Worm (Caenorhabditis elegans) whole organism, late embryonic: ENCODE data around the gene str-41.
"Not testable (repeated sequence)": the region's sequence is repeated elsewhere in the genome, so short reads cannot be mapped to it uniquely, and the experiment has no call there.

Experiments
- C08G9.2 ChIP-seq: sonication (generic microtip); optimal IDR thresholded peaks from 2 replicates; lab custom pipeline; 2016; ENCODE audit warnings: mild to moderate bottlenecking, missing genetic modification characterization, moderate library complexity, missing compliant biosample characterization
- C38D4.7 ChIP-seq: fragments of 200-800 bp; sonication (Bioruptor generic); optimal IDR thresholded peaks from 2 replicates; lab custom pipeline; 2018; ENCODE audit warnings: mild to moderate bottlenecking, missing genetic modification characterization, moderate library complexity, missing compliant biosample characterization
- F13H6.1 ChIP-seq: sonication (generic microtip); optimal IDR thresholded peaks from 2 replicates; lab custom pipeline; 2016; ENCODE audit warnings: missing genetic modification characterization, missing compliant biosample characterization
- K02D7.2 ChIP-seq: sonication (generic microtip); optimal IDR thresholded peaks from 2 replicates; lab custom pipeline; 2017; ENCODE audit warnings: mild to moderate bottlenecking, missing genetic modification characterization, missing compliant biosample characterization
- K09A11.1 ChIP-seq: sonication (generic microtip); optimal IDR thresholded peaks from 2 replicates; lab custom pipeline; 2017; ENCODE audit warnings: antibody characterized with exemption, mild to moderate bottlenecking, missing genetic modification characterization, missing compliant biosample characterization; ENCODE audit not compliant: insufficient read depth
- Y22D7AL.16 ChIP-seq: sonication (generic microtip); optimal IDR thresholded peaks from 2 replicates; lab custom pipeline; 2016; ENCODE audit warnings: missing genetic modification characterization, missing compliant biosample characterization
- ahr-1 ChIP-seq: sonication (generic microtip); optimal IDR thresholded peaks from 2 replicates; lab custom pipeline; 2016; ENCODE audit warnings: missing genetic modification characterization, missing compliant biosample characterization
- ama-1 ChIP-seq: fragments of 150-350 bp; optimal IDR thresholded peaks from 2 replicates; lab custom pipeline; 2014
- ceh-14 ChIP-seq: sonication (generic microtip); optimal IDR thresholded peaks from 2 replicates; lab custom pipeline; 2016; ENCODE audit warnings: missing genotype, missing genetic modification characterization, missing compliant biosample characterization
- ceh-18 ChIP-seq: sonication (generic microtip); optimal IDR thresholded peaks from 2 replicates; lab custom pipeline; 2016; ENCODE audit warnings: missing genetic modification characterization, missing compliant biosample characterization
- ceh-22 ChIP-seq: sonication (generic microtip); optimal IDR thresholded peaks from 2 replicates; lab custom pipeline; 2017; ENCODE audit warnings: missing biosample characterization, missing genetic modification characterization
- ceh-31 ChIP-seq: sonication (generic microtip); optimal IDR thresholded peaks from 2 replicates; lab custom pipeline; 2016; ENCODE audit warnings: missing genetic modification characterization, missing compliant biosample characterization
- ceh-34 ChIP-seq: sonication (generic microtip); optimal IDR thresholded peaks from 2 replicates; lab custom pipeline; 2016; ENCODE audit warnings: mild to moderate bottlenecking, missing genetic modification characterization, missing compliant biosample characterization
- ceh-45 ChIP-seq: fragments of 200-800 bp; sonication (Bioruptor generic); IDR thresholded peaks from 2 replicates; pipeline ENCODE4 v1.3.6; 2022; ENCODE audit warnings: missing genetic modification reagents, missing genetic modification characterization, missing compliant biosample characterization
- ceh-6 ChIP-seq: fragments of 200-800 bp; sonication (Bioruptor generic); optimal IDR thresholded peaks from 2 replicates; lab custom pipeline; 2018; ENCODE audit warnings: mild to moderate bottlenecking, missing genetic modification characterization, missing compliant biosample characterization
- ceh-9 ChIP-seq: sonication (generic microtip); optimal IDR thresholded peaks from 2 replicates; lab custom pipeline; 2016; ENCODE audit warnings: mild to moderate bottlenecking, missing genetic modification characterization, inconsistent platforms, missing compliant biosample characterization
- dmd-4 ChIP-seq: sonication (generic microtip); optimal IDR thresholded peaks from 2 replicates; lab custom pipeline; 2016; ENCODE audit warnings: borderline replicate concordance, missing genetic modification characterization, missing compliant biosample characterization
- dve-1 ChIP-seq: sonication (generic microtip); optimal IDR thresholded peaks from 2 replicates; lab custom pipeline; 2017; ENCODE audit warnings: antibody characterized with exemption, mild to moderate bottlenecking, missing genetic modification characterization, missing compliant biosample characterization
- elt-2 ChIP-seq: sonication (generic microtip); optimal IDR thresholded peaks from 2 replicates; lab custom pipeline; 2016; ENCODE audit warnings: missing genetic modification reagents, missing genetic modification characterization, missing compliant biosample characterization
- ets-4 ChIP-seq: sonication (generic microtip); optimal IDR thresholded peaks from 2 replicates; lab custom pipeline; 2016; ENCODE audit warnings: missing genetic modification characterization, missing compliant biosample characterization
- fkh-10 ChIP-seq: fragments of 150-350 bp; optimal IDR thresholded peaks from 2 replicates; lab custom pipeline; 2014; ENCODE audit warnings: missing biosample characterization, missing genetic modification reagents, missing genetic modification characterization
- gmeb-2 ChIP-seq: sonication (generic microtip); optimal IDR thresholded peaks from 2 replicates; lab custom pipeline; 2016; ENCODE audit warnings: missing genetic modification characterization, inconsistent platforms, missing compliant biosample characterization
- hlh-15 ChIP-seq: sonication (generic microtip); optimal IDR thresholded peaks from 2 replicates; lab custom pipeline; 2016; ENCODE audit warnings: missing genetic modification characterization, missing compliant biosample characterization
- hlh-6 ChIP-seq: sonication (generic microtip); optimal IDR thresholded peaks from 2 replicates; lab custom pipeline; 2016; ENCODE audit warnings: missing genotype, missing genetic modification characterization, missing compliant biosample characterization
- hlh-8 ChIP-seq: sonication (generic microtip); optimal IDR thresholded peaks from 2 replicates; lab custom pipeline; 2016; ENCODE audit warnings: missing genotype, missing genetic modification characterization, missing compliant biosample characterization
- nhr-232 ChIP-seq: sonication (generic microtip); optimal IDR thresholded peaks from 2 replicates; lab custom pipeline; 2016; ENCODE audit warnings: missing genetic modification characterization, missing compliant biosample characterization
- npax-4 ChIP-seq: sonication (generic microtip); optimal IDR thresholded peaks from 2 replicates; lab custom pipeline; 2016; ENCODE audit warnings: missing genetic modification characterization, missing compliant biosample characterization
- pax-1 ChIP-seq: fragments of 150-350 bp; optimal IDR thresholded peaks from 2 replicates; lab custom pipeline; 2014; ENCODE audit warnings: missing biosample characterization, missing genetic modification characterization
- pqm-1 ChIP-seq: sonication (generic microtip); optimal IDR thresholded peaks from 2 replicates; lab custom pipeline; 2016; ENCODE audit warnings: missing genetic modification characterization, missing compliant biosample characterization
- pros-1 ChIP-seq: fragments of 150-350 bp; optimal IDR thresholded peaks from 2 replicates; lab custom pipeline; 2014; ENCODE audit warnings: missing biosample characterization, missing genetic modification reagents, missing genetic modification characterization
- ref-2 ChIP-seq: sonication (generic microtip); optimal IDR thresholded peaks from 2 replicates; lab custom pipeline; 2016; ENCODE audit warnings: missing genetic modification characterization, missing compliant biosample characterization
- sdc-2 ChIP-seq: sonication (generic microtip); optimal IDR thresholded peaks from 2 replicates; lab custom pipeline; 2016; ENCODE audit warnings: missing genotype, missing genetic modification characterization, missing compliant biosample characterization
- sox-4 ChIP-seq: sonication (generic microtip); optimal IDR thresholded peaks from 2 replicates; lab custom pipeline; 2017; ENCODE audit warnings: mild to moderate bottlenecking, missing genetic modification characterization, inconsistent platforms, missing compliant biosample characterization
- syd-9 ChIP-seq: sonication (generic microtip); optimal IDR thresholded peaks from 2 replicates; lab custom pipeline; 2016; ENCODE audit warnings: mild to moderate bottlenecking, missing genetic modification characterization, moderate library complexity, missing compliant biosample characterization
- tbx-7 ChIP-seq: sonication (generic microtip); optimal IDR thresholded peaks from 2 replicates; lab custom pipeline; 2016; ENCODE audit warnings: missing genotype, missing genetic modification characterization, missing compliant biosample characterization
- unc-86 ChIP-seq: sonication (generic microtip); optimal IDR thresholded peaks from 2 replicates; lab custom pipeline; 2016; ENCODE audit warnings: missing genetic modification characterization, missing compliant biosample characterization
- zip-5 ChIP-seq: sonication (generic microtip); optimal IDR thresholded peaks from 2 replicates; lab custom pipeline; 2016; ENCODE audit warnings: missing genetic modification characterization, missing compliant biosample characterization
- ztf-16 ChIP-seq: sonication (generic microtip); optimal IDR thresholded peaks from 2 replicates; lab custom pipeline; 2017; ENCODE audit warnings: missing genetic modification characterization, missing compliant biosample characterization

Gene str-41

DNA sequence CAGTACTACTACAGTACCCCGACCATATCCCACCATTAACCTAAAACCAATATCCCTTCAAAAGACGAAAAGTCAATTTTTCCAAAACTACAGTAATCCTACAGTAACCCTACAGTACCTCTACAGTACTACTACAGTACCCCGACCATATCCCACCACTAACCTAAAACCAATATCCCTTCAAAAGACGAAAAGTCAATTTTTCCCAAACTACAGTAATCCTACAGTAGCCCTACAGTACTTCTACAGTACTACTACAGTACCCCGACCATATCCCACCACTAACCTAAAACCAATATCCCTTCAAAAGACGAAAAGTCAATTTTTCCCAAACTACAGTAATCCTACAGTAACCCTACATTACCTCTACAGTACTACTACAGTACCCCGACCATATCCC lies 31.7 kb downstream of the str-41 start:
- peak; percentile 60; the same call in 1 of the 2 replicates for TF ChIP-seq ceh-45 (GFP tag; lab: Robert Waterston, UW)

DNA sequence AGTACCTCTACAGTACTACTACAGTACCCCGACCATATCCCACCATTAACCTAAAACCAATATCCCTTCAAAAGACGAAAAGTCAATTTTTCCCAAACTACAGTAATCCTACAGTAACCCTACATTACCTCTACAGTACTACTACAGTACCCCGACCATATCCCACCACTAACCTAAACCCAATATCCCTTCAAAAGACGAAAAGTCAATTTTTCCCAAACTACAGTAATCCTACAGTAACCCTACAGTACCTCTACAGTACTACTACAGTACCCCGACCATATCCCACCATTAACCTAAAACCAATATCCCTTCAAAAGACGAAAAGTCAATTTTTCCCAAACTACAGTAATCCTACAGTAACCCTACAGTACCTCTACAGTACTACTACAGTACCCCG lies 32.5 kb downstream of the str-41 start, which contains the start of gene nhr-141:
TSS of gene nhr-141 (plus strand) at position 331 of the 400 bp plus-strand sequence.
- not testable (repeated sequence) for TF ChIP-seq zip-5, pqm-1, syd-9 (tag; lab: Kevin White, UChicago)

ce11 chrV:7446965-7447364 lies 35.2 kb downstream of the str-41 start, which contains the start of gene F25E5.5:
F25E5.5 (plus strand) TSS chrV:7447265.
- TF ChIP-seq npax-4 (tag; lab: Kevin White, UChicago): no peak
- no peak for TF ChIP-seq elt-2 (tag; lab: Kevin White, UChicago)
- no peak for TF ChIP-seq ceh-22 (tag; lab: Kevin White, UChicago)
- no peak for TF ChIP-seq C38D4.7 (GFP tag; lab: Kevin White, UChicago)
- TF ChIP-seq nhr-232 (tag; lab: Kevin White, UChicago): no peak
- no peak for TF ChIP-seq ama-1
- no peak for TF ChIP-seq ceh-18
- TF ChIP-seq ceh-34 (tag; lab: Kevin White, UChicago): no peak
- no peak for TF ChIP-seq sdc-2
- TF ChIP-seq pqm-1 (tag; lab: Kevin White, UChicago): no peak
- TF ChIP-seq dmd-4 (tag; lab: Kevin White, UChicago): no peak
- TF ChIP-seq pax-1 (tag; lab: Kevin White, UChicago): no peak
- TF ChIP-seq ceh-31: no peak
- TF ChIP-seq F13H6.1 (tag; lab: Kevin White, UChicago): no peak
- no peak for TF ChIP-seq fkh-10 (GFP tag; lab: Kevin White, UChicago)

- TF ChIP-seq ahr-1 (tag; lab: Kevin White, UChicago) (no peak), ztf-16 (tag; lab: Kevin White, UChicago) (no peak), hlh-8 (tag; lab: Kevin White, UChicago) (no peak), Y22D7AL.16 (no peak), tbx-7 (tag; lab: Kevin White, UChicago) (no peak), K09A11.1 (tag; lab: Kevin White, UChicago) (no peak), pros-1 (no peak), pax-1 (tag; lab: Kevin White, UChicago) (no peak), ceh-9 (tag; lab: Kevin White, UChicago) (no peak), sdc-2 (no peak), ref-2 (tag; lab: Kevin White, UChicago) (no peak), dmd-4 (tag; lab: Kevin White, UChicago) (no peak), unc-86 (tag; lab: Kevin White, UChicago) (no peak), elt-2 (tag; lab: Kevin White, UChicago) (no peak), K02D7.2 (tag; lab: Kevin White, UChicago) (no peak), ceh-45 (GFP tag; lab: Robert Waterston, UW) (no peak), ama-1 (no peak)
Measured at ce11 chrV:7449303-7449827, 37.6 kb downstream of the str-41 start, which contains the start of gene try-12. try-12 (plus strand) TSS chrV:7449353.

DNA sequence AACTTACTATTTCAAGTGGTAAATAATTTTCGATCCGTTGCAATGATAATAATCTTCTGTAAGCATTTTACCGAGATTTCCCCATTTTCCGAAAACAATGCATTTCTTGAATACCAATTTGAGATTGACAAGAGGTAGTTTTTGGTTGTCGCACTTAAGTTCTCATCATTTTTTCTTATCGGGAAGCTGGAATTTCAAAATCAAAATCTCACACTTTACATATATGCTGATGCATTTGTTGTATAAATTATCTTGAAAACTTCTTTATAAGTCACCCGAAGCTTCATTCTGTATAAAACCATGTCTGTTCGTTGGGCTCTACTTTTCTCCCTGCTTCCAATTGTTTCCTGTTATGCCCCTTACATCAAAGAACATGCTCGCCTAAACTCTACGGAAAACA lies 39.6 kb downstream of the str-41 start, which contains the start of gene try-11:
TSS of gene try-11 (plus strand) at position 301 of the 400 bp plus-strand sequence.
- TF ChIP-seq ceh-6 (no peak), hlh-6 (tag; lab: Kevin White, UChicago) (no peak), dve-1 (no peak), sox-4 (no peak), C08G9.2 (tag; lab: Kevin White, UChicago) (no peak), ref-2 (tag; lab: Kevin White, UChicago) (no peak), elt-2 (tag; lab: Kevin White, UChicago) (no peak), ceh-14 (tag; lab: Kevin White, UChicago) (no peak), hlh-15 (tag; lab: Kevin White, UChicago) (no peak), ets-4 (tag; lab: Kevin White, UChicago) (no peak), Y22D7AL.16 (no peak), gmeb-2 (tag; lab: Kevin White, UChicago) (no peak)
- TF ChIP-seq, all 69 proteins: peak for 0
